Worm (Caenorhabditis elegans): ENCODE data around the gene tag-340.

DNA sequence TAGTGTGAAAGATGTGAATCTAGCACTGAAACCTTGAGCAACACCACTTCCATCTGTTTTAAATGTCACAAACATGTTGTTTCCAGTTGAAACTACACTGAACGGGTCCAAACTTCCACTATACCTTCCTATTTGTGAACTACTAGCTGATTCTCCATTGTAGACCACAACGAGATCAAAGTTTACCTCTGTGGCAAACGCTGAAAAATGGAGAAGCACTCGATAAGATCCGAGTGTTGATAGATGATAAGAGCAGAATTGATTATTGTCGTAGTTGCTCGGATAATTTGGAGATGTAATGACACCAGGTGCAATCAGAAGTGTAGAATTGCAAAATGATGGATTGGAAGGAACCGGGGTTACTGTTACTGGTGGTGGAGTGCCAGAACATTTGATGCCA lies 18.4 kb upstream of the tag-340 start:
- TF ChIP-seq pha-4 (tag; optimal IDR thresholded peaks at IDR 0.05) (no peak), ceh-24 (tag; optimal IDR thresholded peaks at IDR 0.05) (no peak)
